Worm (Caenorhabditis elegans) whole organism, midembryonic: Measurements from ENCODE around the gene srt-35.
A peak's percentile ranks its signal among the peaks of the same experiment; 100 is the strongest.
"Not testable (repeated sequence)": the region's sequence is repeated elsewhere in the genome, so short reads cannot be mapped to it uniquely, and the experiment has no call there.

ENCODE experiments used
- T22C8.4 ChIP-seq: fragments of 200-800 bp; sonication (Bioruptor generic); IDR thresholded peaks from 2 replicates; pipeline ENCODE4 v1.3.6; 2022; ENCODE audit warnings: missing genetic modification characterization, missing compliant biosample characterization
- cog-1 ChIP-seq: sonication (generic microtip); optimal IDR thresholded peaks from 2 replicates; lab custom pipeline; 2016; ENCODE audit warnings: missing genetic modification characterization, missing compliant biosample characterization
- flt-1 ChIP-seq: fragments of 200-800 bp; sonication (Bioruptor generic); IDR thresholded peaks from 2 replicates; pipeline ENCODE4 v1.3.6; 2022; ENCODE audit warnings: missing genetic modification characterization, missing compliant biosample characterization
- klf-2 ChIP-seq: fragments of 200-800 bp; sonication (Bioruptor generic); conservative IDR thresholded peaks from 2 replicates; pipeline ENCODE4 v1.3.6; 2022; ENCODE audit warnings: missing genetic modification reagents, missing genetic modification characterization, missing compliant biosample characterization
- med-1 ChIP-seq: sonication (generic microtip); optimal IDR thresholded peaks from 2 replicates; lab custom pipeline; 2017; ENCODE audit warnings: missing genetic modification characterization, mild to moderate bottlenecking, missing compliant biosample characterization, antibody characterized with exemption, missing genetic modification reagents; ENCODE audit not compliant: insufficient read depth
- ref-1 ChIP-seq: fragments of 200-800 bp; sonication (Bioruptor generic); conservative IDR thresholded peaks from 2 replicates; pipeline ENCODE4 v1.3.6; 2022; ENCODE audit warnings: missing genetic modification reagents, missing genetic modification characterization, missing compliant biosample characterization
- tab-1 ChIP-seq: fragments of 200-800 bp; sonication (Bioruptor generic); IDR thresholded peaks from 2 replicates; pipeline ENCODE4 v1.3.6; 2022; ENCODE audit warnings: missing genetic modification characterization, missing compliant biosample characterization
- ztf-23 ChIP-seq: fragments of 200-800 bp; sonication (Bioruptor generic); IDR thresholded peaks from 2 replicates; pipeline ENCODE4 v1.3.6; 2022; ENCODE audit warnings: missing genetic modification reagents, missing genetic modification characterization, missing compliant biosample characterization
- ztf-29 ChIP-seq: fragments of 200-800 bp; sonication (Bioruptor generic); IDR thresholded peaks from 2 replicates; pipeline ENCODE4 v1.3.6; 2022; ENCODE audit warnings: missing genetic modification reagents, missing genetic modification characterization, missing compliant biosample characterization

srt-35 gene

ce11 chrV:4264516-4264915, at the start of gene srt-35:
TSS of gene srt-35 (minus strand) at chrV:4264616.
- TF ChIP-seq ztf-23 = no peak
- TF ChIP-seq med-1 (GFP tag; lab: Kevin White, UChicago) = no peak
- TF ChIP-seq flt-1 = no peak
- TF ChIP-seq cog-1 (tag; lab: Kevin White, UChicago) = no peak
- no peak for TF ChIP-seq klf-2
- no peak for TF ChIP-seq ztf-29

ce11 chrV:4310414-4310813, 46.0 kb upstream of the srt-35 start:
- 0 out of 2 replicates have a peak, but pooled peaks have one; percentile 26 for TF ChIP-seq T22C8.4 (GFP tag; lab: Robert Waterston, UW)
- TF ChIP-seq flt-1 = peak; percentile 47; the same call in 1 of the 2 replicates

- no peak for TF ChIP-seq klf-2
- TF ChIP-seq ref-1 = no peak
- TF ChIP-seq med-1 (GFP tag; lab: Kevin White, UChicago) = no peak
- no peak for TF ChIP-seq flt-1
- TF ChIP-seq ztf-29 = no peak
- no peak for TF ChIP-seq ztf-23
- no peak for TF ChIP-seq cog-1 (tag; lab: Kevin White, UChicago)
- TF ChIP-seq tab-1 (GFP tag; lab: Robert Waterston, UW) = no peak
Measured at ce11 chrV:4304240-4304639, 39.8 kb upstream of the srt-35 start.

ce11 chrV:4303793-4304192, 39.4 kb upstream of the srt-35 start:
- no peak for TF ChIP-seq klf-2
- TF ChIP-seq T22C8.4 (GFP tag; lab: Robert Waterston, UW) = no peak
- no peak for TF ChIP-seq tab-1 (GFP tag; lab: Robert Waterston, UW)
- TF ChIP-seq ztf-23 = no peak
- TF ChIP-seq flt-1 = no peak
- TF ChIP-seq ztf-29 = no peak
- no peak for TF ChIP-seq ref-1
- no peak for TF ChIP-seq cog-1 (tag; lab: Kevin White, UChicago)
- TF ChIP-seq med-1 (GFP tag; lab: Kevin White, UChicago) = no peak

ce11 chrV:4302842-4303241, 38.4 kb upstream of the srt-35 start:
- no peak for TF ChIP-seq ztf-23
- no peak for TF ChIP-seq med-1 (GFP tag; lab: Kevin White, UChicago)
- TF ChIP-seq klf-2 = no peak
- no peak for TF ChIP-seq flt-1
- no peak for TF ChIP-seq ztf-29
- no peak for TF ChIP-seq T22C8.4 (GFP tag; lab: Robert Waterston, UW)
- no peak for TF ChIP-seq tab-1 (GFP tag; lab: Robert Waterston, UW)

- TF ChIP-seq T22C8.4 (GFP tag; lab: Robert Waterston, UW) (no peak), flt-1 (no peak), ztf-23 (no peak), med-1 (GFP tag; lab: Kevin White, UChicago) (no peak), ref-1 (no peak), tab-1 (GFP tag; lab: Robert Waterston, UW) (no peak), ztf-29 (no peak), cog-1 (tag; lab: Kevin White, UChicago) (no peak), klf-2 (no peak)
Measured at ce11 chrV:4299741-4300140, 35.3 kb upstream of the srt-35 start, which contains the start of gene ZC132.3. TSS of gene ZC132.3 (minus strand) at chrV:4299841.

ce11 chrV:4298579-4298978, 34.2 kb upstream of the srt-35 start, which contains the start of gene ZC132.11:
TSS of gene ZC132.11 (minus strand) at chrV:4298679.
- TF ChIP-seq T22C8.4 (GFP tag; lab: Robert Waterston, UW) = no peak
- no peak for TF ChIP-seq ztf-29
- no peak for TF ChIP-seq tab-1 (GFP tag; lab: Robert Waterston, UW)
- TF ChIP-seq flt-1 = no peak
- TF ChIP-seq ref-1 = no peak
- no peak for TF ChIP-seq klf-2
- TF ChIP-seq ztf-23 = no peak
- TF ChIP-seq med-1 (GFP tag; lab: Kevin White, UChicago) = no peak
- TF ChIP-seq cog-1 (tag; lab: Kevin White, UChicago) = no peak

ce11 chrV:4295920-4296319, 31.5 kb upstream of the srt-35 start, which contains the start of gene F47D2.11:
TSS of gene F47D2.11 (minus strand) at chrV:4296020.
- TF ChIP-seq med-1 (GFP tag; lab: Kevin White, UChicago) = no peak
- no peak for TF ChIP-seq tab-1 (GFP tag; lab: Robert Waterston, UW)
- TF ChIP-seq ref-1 = no peak
- no peak for TF ChIP-seq T22C8.4 (GFP tag; lab: Robert Waterston, UW)
- no peak for TF ChIP-seq klf-2
- no peak for TF ChIP-seq cog-1 (tag; lab: Kevin White, UChicago)
- no peak for TF ChIP-seq flt-1
- no peak for TF ChIP-seq ztf-29
- no peak for TF ChIP-seq ztf-23

ce11 chrV:4293425-4293824, 29.0 kb upstream of the srt-35 start, which contains the start of gene srh-194:
TSS of gene srh-194 (minus strand) at chrV:4293525.
- TF ChIP-seq tab-1 (GFP tag; lab: Robert Waterston, UW); ztf-29; med-1 (GFP tag; lab: Kevin White, UChicago): not testable (repeated sequence)

- TF ChIP-seq ref-1; cog-1 (tag; lab: Kevin White, UChicago); ztf-29: not testable (repeated sequence)
Measured at ce11 chrV:4290093-4290492, 25.7 kb upstream of the srt-35 start, which contains the start of gene srh-193. TSS of gene srh-193 (minus strand) at chrV:4290193.

ce11 chrV:4284737-4285136, 20.3 kb upstream of the srt-35 start, which contains the start of gene srt-19:
TSS of gene srt-19 (plus strand) at chrV:4285037.
- not testable (repeated sequence) for TF ChIP-seq tab-1 (GFP tag; lab: Robert Waterston, UW); flt-1; T22C8.4 (GFP tag; lab: Robert Waterston, UW)
